Fruit fly (Drosophila melanogaster): ENCODE results near the gene CG10581.

Gene CG10581

DNA sequence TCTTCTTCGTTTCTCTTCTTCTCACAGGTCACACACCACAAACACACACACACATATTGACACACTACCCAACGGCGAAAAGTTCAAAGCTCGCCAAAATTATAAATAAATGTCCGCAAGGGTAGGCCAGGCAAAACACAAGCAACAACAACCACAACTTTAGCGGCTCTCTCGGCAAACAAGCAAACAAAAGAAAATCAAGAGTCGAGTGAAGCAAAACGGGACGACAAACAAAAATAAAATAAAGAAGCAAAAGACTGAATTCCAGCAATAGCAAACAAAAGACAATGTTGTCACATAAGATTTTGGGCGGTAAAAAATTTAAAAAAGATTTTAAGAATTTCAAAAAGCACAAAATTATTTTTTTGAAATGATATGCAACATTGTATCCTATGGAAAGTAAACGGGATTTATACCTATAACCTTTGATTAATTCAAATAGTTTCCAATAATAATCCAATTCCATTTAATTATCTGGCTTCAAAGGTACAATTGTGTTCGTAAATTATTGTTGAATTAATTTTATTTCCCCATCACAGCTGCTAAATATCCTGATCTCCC, 25.7 kb downstream of the CG10581 start (continued):
- TF ChIP-seq Gug (GFP tag; IDR thresholded peaks at IDR 0.05) (no peak), Ets96B (tag; optimal IDR thresholded peaks at IDR 0.05) (no peak), dsx (GFP tag; optimal IDR thresholded peaks at IDR 0.05; ENCODE audit: poor library complexity, severe bottlenecking) (no peak), Lpt (GFP tag; optimal IDR thresholded peaks at IDR 0.05) (no peak), ss (GFP tag; optimal IDR thresholded peaks at IDR 0.05) (no peak), CG31627 (GFP tag; optimal IDR thresholded peaks at IDR 0.05) (no peak), fd59A (GFP tag; optimal IDR thresholded peaks at IDR 0.05) (no peak)

dm6 chr3L:21007364-21008254, 26.4 kb downstream of the CG10581 start:
- TF ChIP-seq dsx (GFP tag; optimal IDR thresholded peaks at IDR 0.05; ENCODE audit: poor library complexity, severe bottlenecking) (peak; percentile 98), acj6 (GFP tag; optimal IDR thresholded peaks at IDR 0.05) (no peak), CG6163 (GFP tag; IDR thresholded peaks at IDR 0.05) (peak; percentile 57; the same call in 2 of the 3 replicates)

DNA sequence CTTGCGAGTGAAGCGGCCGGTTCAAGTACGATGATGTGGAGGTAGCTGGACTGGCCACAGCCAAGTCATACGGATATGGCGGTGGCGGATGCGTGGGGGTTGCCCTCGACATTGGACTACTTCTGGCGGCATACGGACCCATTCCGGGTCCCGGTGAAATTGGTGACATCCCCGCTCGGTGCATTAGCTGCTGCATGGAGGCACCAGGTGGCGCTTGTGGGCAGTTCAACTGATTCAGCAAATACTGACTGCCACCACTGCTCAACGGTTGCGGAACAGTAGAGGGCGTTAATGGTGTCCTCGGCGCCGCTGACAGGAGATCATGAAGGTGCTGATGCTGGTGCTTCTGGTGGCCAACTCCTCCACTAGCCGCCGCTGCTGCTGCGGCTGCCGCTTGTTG, 34.4 kb downstream of the CG10581 start:
- TF ChIP-seq Hr38 (GFP tag; optimal IDR thresholded peaks at IDR 0.05) (no peak), CG11762 (GFP tag; optimal IDR thresholded peaks at IDR 0.05; ENCODE audit: insufficient read depth) (no peak), Gug (GFP tag; IDR thresholded peaks at IDR 0.05) (no peak), Sox102F (GFP tag; optimal IDR thresholded peaks at IDR 0.05) (no peak), eg (GFP tag; IDR thresholded peaks at IDR 0.05) (no peak), CG31627 (GFP tag; optimal IDR thresholded peaks at IDR 0.05) (no peak), CG9139 (GFP tag; optimal IDR thresholded peaks at IDR 0.05) (no peak), CG8319 (GFP tag; optimal IDR thresholded peaks at IDR 0.05) (no peak), fd59A (GFP tag; optimal IDR thresholded peaks at IDR 0.05) (no peak), fkh (GFP tag; optimal IDR thresholded peaks at IDR 0.05) (no peak), CG7368 (GFP tag; optimal IDR thresholded peaks at IDR 0.05) (no peak), Sox15 (GFP tag; optimal IDR thresholded peaks at IDR 0.05) (no peak), pdm3 (GFP tag; optimal IDR thresholded peaks at IDR 0.05) (no peak), topi (GFP tag; optimal IDR thresholded peaks at IDR 0.05) (no peak), CG10631 (GFP tag; optimal IDR thresholded peaks at IDR 0.05) (no peak), net (GFP tag; optimal IDR thresholded peaks at IDR 0.05) (no peak), ss (GFP tag; optimal IDR thresholded peaks at IDR 0.05) (no peak)

DNA sequence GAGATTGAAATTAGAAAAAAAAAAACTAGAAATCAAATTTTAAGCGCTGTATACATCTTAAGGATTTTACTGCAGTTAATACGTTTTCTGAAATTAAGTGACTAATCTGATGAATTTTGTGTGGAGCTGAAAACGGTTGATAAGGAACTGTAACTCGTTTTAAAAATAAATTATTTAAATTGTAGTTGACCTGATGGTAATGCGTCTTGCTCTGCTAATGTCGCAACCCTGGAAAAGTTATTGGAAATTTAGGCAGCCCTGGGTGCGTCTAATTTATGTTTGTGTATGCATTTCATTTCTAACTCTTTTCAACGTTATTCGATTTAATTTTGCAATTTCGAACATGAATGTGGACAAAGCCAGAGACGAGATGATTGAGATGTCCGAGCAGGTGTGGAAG, 42.6 kb downstream of the CG10581 start, which contains the start of gene CG12984:
Gene CG12984, plus strand, starts transcription at position 301 of the 400 bp plus-strand sequence.
- no peak for TF ChIP-seq CG15336 (GFP tag; IDR thresholded peaks at IDR 0.05)
- TF ChIP-seq dsx (GFP tag; optimal IDR thresholded peaks at IDR 0.05; ENCODE audit: poor library complexity, severe bottlenecking): no peak
- TF ChIP-seq Met (GFP tag; optimal IDR thresholded peaks at IDR 0.05): no peak
- no peak for TF ChIP-seq svp (GFP tag)
- no peak for TF ChIP-seq CG9139 (GFP tag; optimal IDR thresholded peaks at IDR 0.05)
- TF ChIP-seq OdsH (GFP tag; optimal IDR thresholded peaks at IDR 0.05): no peak
- TF ChIP-seq cyc (GFP tag; optimal IDR thresholded peaks at IDR 0.05): no peak
- no peak for TF ChIP-seq CG3032 (tag; optimal IDR thresholded peaks at IDR 0.05)
- TF ChIP-seq acj6 (GFP tag; optimal IDR thresholded peaks at IDR 0.05): no peak
- TF ChIP-seq Hr4 (GFP tag; optimal IDR thresholded peaks at IDR 0.05): no peak
- TF ChIP-seq Lpt (GFP tag; optimal IDR thresholded peaks at IDR 0.05): no peak
- TF ChIP-seq dac (GFP tag; optimal IDR thresholded peaks at IDR 0.05): no peak
- TF ChIP-seq Ets21C (GFP tag; optimal IDR thresholded peaks at IDR 0.05): no peak
- TF ChIP-seq CG11762 (GFP tag; optimal IDR thresholded peaks at IDR 0.05; ENCODE audit: insufficient read depth): no peak
- no peak for TF ChIP-seq salr (GFP tag; optimal IDR thresholded peaks at IDR 0.05)
- no peak for TF ChIP-seq CG32006 (GFP tag; optimal IDR thresholded peaks at IDR 0.05)
- no peak for TF ChIP-seq pdm3 (GFP tag; optimal IDR thresholded peaks at IDR 0.05)
- no peak for TF ChIP-seq CG10669 (GFP tag; optimal IDR thresholded peaks at IDR 0.05)
